Worm (Caenorhabditis elegans) whole organism, late embryonic: ENCODE measurements around the gene srx-20.

Experiments used
- C08G9.2 ChIP-seq: sonication (generic microtip); optimal IDR thresholded peaks from 2 replicates; lab custom pipeline; 2016; ENCODE audit warnings: mild to moderate bottlenecking, missing genetic modification characterization, moderate library complexity, missing compliant biosample characterization
- F13H6.1 ChIP-seq: sonication (generic microtip); optimal IDR thresholded peaks from 2 replicates; lab custom pipeline; 2016; ENCODE audit warnings: missing genetic modification characterization, missing compliant biosample characterization
- K02D7.2 ChIP-seq: sonication (generic microtip); optimal IDR thresholded peaks from 2 replicates; lab custom pipeline; 2017; ENCODE audit warnings: mild to moderate bottlenecking, missing genetic modification characterization, missing compliant biosample characterization
- Y22D7AL.16 ChIP-seq: sonication (generic microtip); optimal IDR thresholded peaks from 2 replicates; lab custom pipeline; 2016; ENCODE audit warnings: missing genetic modification characterization, missing compliant biosample characterization
- ama-1 ChIP-seq: fragments of 150-350 bp; optimal IDR thresholded peaks from 2 replicates; lab custom pipeline; 2014
- ceh-18 ChIP-seq: sonication (generic microtip); optimal IDR thresholded peaks from 2 replicates; lab custom pipeline; 2016; ENCODE audit warnings: missing genetic modification characterization, missing compliant biosample characterization
- ceh-19 ChIP-seq: fragments of 200-800 bp; sonication (Bioruptor generic); optimal IDR thresholded peaks from 2 replicates; lab custom pipeline; 2018; ENCODE audit warnings: mild to moderate bottlenecking, missing genetic modification characterization, missing compliant biosample characterization
- ceh-2 ChIP-seq: sonication (generic microtip); optimal IDR thresholded peaks from 2 replicates; lab custom pipeline; 2016; ENCODE audit warnings: missing genotype, missing genetic modification characterization, missing compliant biosample characterization
- ceh-22 ChIP-seq: sonication (generic microtip); optimal IDR thresholded peaks from 2 replicates; lab custom pipeline; 2017; ENCODE audit warnings: missing biosample characterization, missing genetic modification characterization
- ceh-30 ChIP-seq: fragments of 150-350 bp; optimal IDR thresholded peaks from 2 replicates; lab custom pipeline; 2014; ENCODE audit warnings: missing biosample characterization, missing genetic modification characterization
- ceh-31 ChIP-seq: sonication (generic microtip); optimal IDR thresholded peaks from 2 replicates; lab custom pipeline; 2016; ENCODE audit warnings: missing genetic modification characterization, missing compliant biosample characterization
- ceh-34 ChIP-seq: sonication (generic microtip); optimal IDR thresholded peaks from 2 replicates; lab custom pipeline; 2016; ENCODE audit warnings: mild to moderate bottlenecking, missing genetic modification characterization, missing compliant biosample characterization
- ceh-48 ChIP-seq: sonication (generic microtip); optimal IDR thresholded peaks from 2 replicates; lab custom pipeline; 2016; ENCODE audit warnings: missing genetic modification characterization, inconsistent platforms, missing compliant biosample characterization
- dmd-4 ChIP-seq: sonication (generic microtip); optimal IDR thresholded peaks from 2 replicates; lab custom pipeline; 2016; ENCODE audit warnings: borderline replicate concordance, missing genetic modification characterization, missing compliant biosample characterization
- ets-4 ChIP-seq: sonication (generic microtip); optimal IDR thresholded peaks from 2 replicates; lab custom pipeline; 2016; ENCODE audit warnings: missing genetic modification characterization, missing compliant biosample characterization
- fkh-6 ChIP-seq: sonication (generic microtip); optimal IDR thresholded peaks from 2 replicates; lab custom pipeline; 2016; ENCODE audit warnings: missing genetic modification characterization, missing compliant biosample characterization
- hlh-6 ChIP-seq: sonication (generic microtip); optimal IDR thresholded peaks from 2 replicates; lab custom pipeline; 2016; ENCODE audit warnings: missing genotype, missing genetic modification characterization, missing compliant biosample characterization
- lim-6 ChIP-seq: sonication (generic microtip); optimal IDR thresholded peaks from 2 replicates; lab custom pipeline; 2016; ENCODE audit warnings: missing genetic modification characterization, missing compliant biosample characterization
- lin-11 ChIP-seq: fragments of 200-800 bp; sonication (Bioruptor generic); optimal IDR thresholded peaks from 2 replicates; lab custom pipeline; 2018; ENCODE audit warnings: mild to moderate bottlenecking, missing genetic modification characterization, missing compliant biosample characterization
- madf-2 ChIP-seq: sonication (generic microtip); optimal IDR thresholded peaks from 2 replicates; lab custom pipeline; 2017; ENCODE audit warnings: missing genetic modification characterization, missing compliant biosample characterization
- mec-3 ChIP-seq: sonication (generic microtip); optimal IDR thresholded peaks from 2 replicates; lab custom pipeline; 2016; ENCODE audit warnings: borderline replicate concordance, missing genetic modification characterization, missing compliant biosample characterization
- nfya-1 ChIP-seq: sonication (generic microtip); optimal IDR thresholded peaks from 2 replicates; lab custom pipeline; 2017; ENCODE audit warnings: missing genetic modification characterization, mild to moderate bottlenecking, missing compliant biosample characterization, antibody characterized with exemption, moderate library complexity
- npax-4 ChIP-seq: sonication (generic microtip); optimal IDR thresholded peaks from 2 replicates; lab custom pipeline; 2016; ENCODE audit warnings: missing genetic modification characterization, missing compliant biosample characterization
- pag-3 ChIP-seq: sonication (generic microtip); optimal IDR thresholded peaks from 2 replicates; lab custom pipeline; 2016; ENCODE audit warnings: missing compliant biosample characterization, missing genetic modification characterization, borderline replicate concordance
- pat-9 ChIP-seq: fragments of 200-800 bp; sonication (Bioruptor generic); optimal IDR thresholded peaks from 2 replicates; lab custom pipeline; 2018; ENCODE audit warnings: mild to moderate bottlenecking, missing genetic modification characterization, moderate library complexity, missing compliant biosample characterization
- pha-2 ChIP-seq: sonication (generic microtip); optimal IDR thresholded peaks from 2 replicates; lab custom pipeline; 2017; ENCODE audit warnings: mild to moderate bottlenecking, missing genetic modification characterization, missing compliant biosample characterization
- pha-4 ChIP-seq: fragments of 150-350 bp; optimal IDR thresholded peaks from 2 replicates; lab custom pipeline; 2018; ENCODE audit warnings: missing biosample characterization, missing genetic modification reagents, missing genetic modification characterization
- pros-1 ChIP-seq: fragments of 150-350 bp; optimal IDR thresholded peaks from 2 replicates; lab custom pipeline; 2014; ENCODE audit warnings: missing biosample characterization, missing genetic modification reagents, missing genetic modification characterization
- rnt-1 ChIP-seq: sonication (generic microtip); optimal IDR thresholded peaks from 2 replicates; lab custom pipeline; 2016; ENCODE audit warnings: missing genetic modification characterization, missing compliant biosample characterization
- sdc-2 ChIP-seq: sonication (generic microtip); optimal IDR thresholded peaks from 2 replicates; lab custom pipeline; 2016; ENCODE audit warnings: missing genotype, missing genetic modification characterization, missing compliant biosample characterization
- sox-2 ChIP-seq: fragments of 200-800 bp; sonication (Bioruptor generic); IDR thresholded peaks from 2 replicates; pipeline ENCODE4 v1.3.6; 2022; ENCODE audit warnings: missing genetic modification reagents, missing genetic modification characterization, missing compliant biosample characterization
- syd-9 ChIP-seq: sonication (generic microtip); optimal IDR thresholded peaks from 2 replicates; lab custom pipeline; 2016; ENCODE audit warnings: mild to moderate bottlenecking, missing genetic modification characterization, moderate library complexity, missing compliant biosample characterization
- tbx-2 ChIP-seq: sonication (generic microtip); optimal IDR thresholded peaks from 2 replicates; lab custom pipeline; 2016; ENCODE audit warnings: missing genetic modification characterization, missing compliant biosample characterization
- ttx-3 ChIP-seq: sonication (generic microtip); optimal IDR thresholded peaks from 2 replicates; lab custom pipeline; 2016; ENCODE audit warnings: missing genetic modification reagents, missing genetic modification characterization, missing compliant biosample characterization
- unc-3 ChIP-seq, 2 experiments: fragments of 200-800 bp in 1 of 2; sonication (Bioruptor generic) in 1 of 2; sonication (generic microtip) in 1 of 2; conservative IDR thresholded peaks in 1 of 2; optimal IDR thresholded peaks in 1 of 2; 2 replicates each; pipeline versions ENCODE4 v1.3.6 to Lab custom; 2016 to 2022; ENCODE audit warnings: missing compliant biosample characterization in 2 of 2, missing genetic modification characterization in 2 of 2, missing genetic modification reagents in 1 of 2
- ztf-16 ChIP-seq: sonication (generic microtip); optimal IDR thresholded peaks from 2 replicates; lab custom pipeline; 2017; ENCODE audit warnings: missing genetic modification characterization, missing compliant biosample characterization

The srx-20 gene

DNA sequence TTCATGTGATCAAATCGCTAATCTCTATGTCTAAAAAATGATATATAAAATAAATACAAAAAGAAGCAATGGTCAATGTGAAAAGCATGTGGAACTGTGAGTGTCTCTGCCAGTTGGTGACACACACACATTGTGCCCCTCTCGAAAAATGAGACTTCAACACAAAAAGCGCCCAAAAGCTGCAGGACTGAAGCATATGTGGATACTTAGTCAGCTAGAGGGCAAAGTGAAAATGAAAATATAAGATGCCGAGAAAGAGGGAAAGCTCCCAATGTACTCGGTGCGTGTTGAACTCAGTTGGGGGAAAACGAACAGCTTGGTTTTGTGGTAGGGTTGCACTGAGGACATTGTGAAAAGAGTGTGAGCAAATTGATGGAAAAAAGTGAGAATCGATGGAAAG lies 13.3 kb downstream of the srx-20 start:
- TF ChIP-seq ceh-34 (tag; lab: Kevin White, UChicago) (no peak), ceh-18 (tag; lab: Kevin White, UChicago) (peak; percentile 58), ceh-31 (tag; lab: Kevin White, UChicago) (peak; percentile 41), tbx-2 (tag; lab: Kevin White, UChicago) (peak; percentile 10)

ce11 chrIV:6883342-6883741 lies 15.5 kb downstream of the srx-20 start, which contains the start of gene tre-2:
TSS of gene tre-2 (minus strand) at chrIV:6883442.
- no peak for TF ChIP-seq fkh-6 (tag; lab: Kevin White, UChicago)
- no peak for TF ChIP-seq hlh-6 (tag; lab: Kevin White, UChicago)
- TF ChIP-seq pha-2 (tag; lab: Kevin White, UChicago) = no peak
- no peak for TF ChIP-seq pros-1 (tag; lab: Kevin White, UChicago)
- TF ChIP-seq tbx-2 (tag; lab: Kevin White, UChicago) = no peak
- no peak for TF ChIP-seq ttx-3 (tag; lab: Kevin White, UChicago)
- TF ChIP-seq ceh-48 (tag; lab: Kevin White, UChicago) = no peak
- no peak for TF ChIP-seq unc-3 (GFP tag; conservative IDR thresholded peaks at IDR 0.05; lab: Robert Waterston, UW)
- TF ChIP-seq unc-3 (tag; optimal IDR thresholded peaks at IDR 0.05; lab: Kevin White, UChicago) = no peak
- no peak for TF ChIP-seq madf-2 (tag; lab: Kevin White, UChicago)
- TF ChIP-seq npax-4 = no peak
- no peak for TF ChIP-seq dmd-4 (tag; lab: Kevin White, UChicago)

- TF ChIP-seq pha-4 = no peak
- peak; percentile 62 for TF ChIP-seq ets-4
- peak; percentile 89 for TF ChIP-seq ceh-31 (tag; lab: Kevin White, UChicago)
- no peak for TF ChIP-seq ceh-19 (GFP tag; lab: Kevin White, UChicago)
- TF ChIP-seq nfya-1 = peak; percentile 54
- no peak for TF ChIP-seq sox-2
- peak; percentile 40 for TF ChIP-seq lim-6 (tag; lab: Kevin White, UChicago)
- no peak for TF ChIP-seq pros-1 (tag; lab: Kevin White, UChicago)
- no peak for TF ChIP-seq lin-11
- TF ChIP-seq ceh-30 = no peak
- peak; percentile 42 for TF ChIP-seq ceh-2 (tag; lab: Kevin White, UChicago)
- TF ChIP-seq C08G9.2 (tag; lab: Kevin White, UChicago) = peak; percentile 58
- TF ChIP-seq Y22D7AL.16 (tag; lab: Kevin White, UChicago) = no peak
- TF ChIP-seq F13H6.1 (tag; lab: Kevin White, UChicago) = no peak
- TF ChIP-seq ama-1 (lab: Kevin White, UChicago) = no peak
- peak; percentile 40 for TF ChIP-seq rnt-1 (tag; lab: Kevin White, UChicago)
- no peak for TF ChIP-seq syd-9
- TF ChIP-seq tbx-2 (tag; lab: Kevin White, UChicago) = peak; percentile 40
- TF ChIP-seq sdc-2 = no peak
- no peak for TF ChIP-seq pag-3 (tag; lab: Kevin White, UChicago)
Measured at ce11 chrIV:6887601-6888099, 19.8 kb downstream of the srx-20 start, which contains the start of the genes T05A12.3 and T05A12.4. TSS of gene T05A12.3 (minus strand) at chrIV:6887651. TSS of gene T05A12.4 (plus strand) at chrIV:6887948.

- TF ChIP-seq hlh-6 (tag; lab: Kevin White, UChicago) = no peak
- TF ChIP-seq ceh-34 (tag; lab: Kevin White, UChicago) = no peak
- TF ChIP-seq ceh-22 (tag; lab: Kevin White, UChicago) = no peak
- no peak for TF ChIP-seq pat-9 (tag; lab: Kevin White, UChicago)
- TF ChIP-seq dmd-4 (tag; lab: Kevin White, UChicago) = no peak
- TF ChIP-seq rnt-1 (tag; lab: Kevin White, UChicago) = no peak
- TF ChIP-seq lin-11 = no peak
- TF ChIP-seq mec-3 (tag; lab: Kevin White, UChicago) = no peak
- no peak for TF ChIP-seq ztf-16 (tag; lab: Kevin White, UChicago)
- TF ChIP-seq K02D7.2 (tag; lab: Kevin White, UChicago) = no peak
- no peak for TF ChIP-seq ceh-31 (tag; lab: Kevin White, UChicago)
Measured at ce11 chrIV:6903575-6903974, 35.7 kb downstream of the srx-20 start, which contains the start of gene T22D1.5. TSS of gene T22D1.5 (plus strand) at chrIV:6903950.
